Fruit fly (Drosophila melanogaster): ENCODE results near the gene CG13461.

DNA sequence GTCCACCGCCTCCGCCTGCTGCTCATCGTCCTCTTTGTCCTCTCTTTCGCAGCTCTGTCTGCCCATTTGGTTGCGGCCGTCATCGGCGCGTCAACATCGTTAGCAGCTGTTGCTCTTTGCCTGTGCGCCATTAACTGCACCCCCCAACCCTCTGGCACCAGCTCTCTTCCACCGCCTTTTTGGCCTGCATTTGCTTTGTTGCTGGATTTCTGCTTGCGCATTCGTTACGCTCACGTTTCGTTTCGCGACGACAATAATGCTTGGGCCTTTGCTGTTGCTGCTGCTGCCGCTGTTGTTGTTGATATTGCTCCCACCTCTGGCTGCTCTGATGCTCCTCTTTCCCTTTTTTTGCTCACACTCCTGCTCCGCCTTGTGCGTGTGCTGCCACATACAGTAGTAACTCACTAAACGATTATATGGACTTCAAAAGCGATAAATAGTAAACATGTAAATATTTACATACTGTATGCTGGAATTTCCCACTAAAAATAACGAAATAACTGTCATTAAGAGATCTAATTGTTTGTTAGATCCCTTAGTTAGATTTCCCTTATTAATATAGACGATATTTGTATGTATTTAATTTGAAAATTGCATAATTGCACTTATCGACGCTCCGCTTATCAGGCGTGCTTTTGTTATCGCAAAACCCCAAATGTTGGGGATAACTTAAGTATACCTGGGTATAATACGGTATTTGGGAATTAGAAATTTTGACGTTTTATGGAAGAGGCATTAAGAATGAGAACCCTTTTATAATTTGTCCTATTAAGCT, 49.5 kb upstream of the CG13461 start:
- no peak for TF ChIP-seq CG8478 (optimal IDR thresholded peaks at IDR 0.05)
- TF ChIP-seq CTCF (optimal IDR thresholded peaks at IDR 0.05), result no peak
